Worm (Caenorhabditis elegans): Measurements from ENCODE around the gene tba-7.

Gene tba-7

ce11 chrIII:11359422-11359821 is 12.2 kb downstream of the tba-7 start:
- TF ChIP-seq R02D3.7 (tag; optimal IDR thresholded peaks at IDR 0.05) = no peak
- TF ChIP-seq ama-1 (optimal IDR thresholded peaks at IDR 0.05) = no peak
- no peak for TF ChIP-seq zag-1 (tag; optimal IDR thresholded peaks at IDR 0.05)
- no peak for TF ChIP-seq nhr-77 (tag; optimal IDR thresholded peaks at IDR 0.05)
- no peak for TF ChIP-seq crh-2 (tag; optimal IDR thresholded peaks at IDR 0.05)
- no peak for TF ChIP-seq nhr-12 (tag; optimal IDR thresholded peaks at IDR 0.05)
- no peak for TF ChIP-seq nhr-11 (tag; optimal IDR thresholded peaks at IDR 0.05)
- no peak for TF ChIP-seq aly-2 (tag; optimal IDR thresholded peaks at IDR 0.05)
- TF ChIP-seq ZK546.5 (tag; optimal IDR thresholded peaks at IDR 0.05) = no peak
- TF ChIP-seq egl-27 (tag; optimal IDR thresholded peaks at IDR 0.05) = no peak
- TF ChIP-seq lin-11 (tag; optimal IDR thresholded peaks at IDR 0.05) = no peak
- TF ChIP-seq snpc-4 (tag; optimal IDR thresholded peaks at IDR 0.05) = no peak
- TF ChIP-seq lin-39 (tag; optimal IDR thresholded peaks at IDR 0.05) = no peak
- no peak for TF ChIP-seq lin-13 (GFP tag; optimal IDR thresholded peaks at IDR 0.05)
- no peak for TF ChIP-seq Y55F3AM.14 (GFP tag; optimal IDR thresholded peaks at IDR 0.05)

ce11 chrIII:11358273-11358672 is 13.3 kb downstream of the tba-7 start:
- no peak for TF ChIP-seq mdl-1 (tag; optimal IDR thresholded peaks at IDR 0.05)
- TF ChIP-seq ztf-1 (GFP tag; conservative IDR thresholded peaks at IDR 0.05) = no peak
- TF ChIP-seq lsy-2 (tag; optimal IDR thresholded peaks at IDR 0.05) = no peak
- TF ChIP-seq nhr-6 (tag; optimal IDR thresholded peaks at IDR 0.05) = no peak
- no peak for TF ChIP-seq R02D3.7 (tag; optimal IDR thresholded peaks at IDR 0.05)
- TF ChIP-seq gmeb-1 (tag; optimal IDR thresholded peaks at IDR 0.05) = no peak
- TF ChIP-seq unc-55 (GFP tag; optimal IDR thresholded peaks at IDR 0.05) = no peak
- no peak for TF ChIP-seq nhr-237 (tag; optimal IDR thresholded peaks at IDR 0.05)
- TF ChIP-seq sma-3 (GFP tag; optimal IDR thresholded peaks at IDR 0.05) = no peak
- no peak for TF ChIP-seq ceh-16 (tag; optimal IDR thresholded peaks at IDR 0.05)
- TF ChIP-seq zag-1 (tag; optimal IDR thresholded peaks at IDR 0.05) = no peak
- TF ChIP-seq C34F6.9 (tag; optimal IDR thresholded peaks at IDR 0.05) = no peak
- TF ChIP-seq nhr-129 (tag; optimal IDR thresholded peaks at IDR 0.05) = no peak

- peak; percentile 30 for TF ChIP-seq gmeb-1 (tag; optimal IDR thresholded peaks at IDR 0.05)
- TF ChIP-seq sma-9 (GFP tag; optimal IDR thresholded peaks at IDR 0.05) = peak; percentile 13
- TF ChIP-seq sma-9 (tag; optimal IDR thresholded peaks at IDR 0.05) = no peak
- TF ChIP-seq zag-1 (tag; optimal IDR thresholded peaks at IDR 0.05) = no peak
- TF ChIP-seq nhr-129 (tag; optimal IDR thresholded peaks at IDR 0.05) = no peak
- peak; percentile 24 for TF ChIP-seq fos-1 (tag; optimal IDR thresholded peaks at IDR 0.05)
- TF ChIP-seq elt-1 (tag; optimal IDR thresholded peaks at IDR 0.05) = no peak
- no peak for TF ChIP-seq nhr-6 (tag; optimal IDR thresholded peaks at IDR 0.05)
- peak; percentile 30 for TF ChIP-seq crh-2 (tag; optimal IDR thresholded peaks at IDR 0.05)
- no peak for TF ChIP-seq sem-4 (tag; optimal IDR thresholded peaks at IDR 0.05)
- peak; percentile 3 for TF ChIP-seq F13H6.1 (tag; optimal IDR thresholded peaks at IDR 0.05)
Measured at ce11 chrIII:11357418-11357817, 14.2 kb downstream of the tba-7 start.

- TF ChIP-seq dmd-4 (tag; optimal IDR thresholded peaks at IDR 0.05) (no peak), blmp-1 (tag; optimal IDR thresholded peaks at IDR 0.05; ENCODE audit: insufficient read depth) (no peak), aly-2 (tag; optimal IDR thresholded peaks at IDR 0.05) (no peak), alr-1 (tag; optimal IDR thresholded peaks at IDR 0.05) (no peak), ceh-16 (tag; optimal IDR thresholded peaks at IDR 0.05) (no peak), Y55F3AM.14 (GFP tag; optimal IDR thresholded peaks at IDR 0.05) (no peak), mdl-1 (tag; optimal IDR thresholded peaks at IDR 0.05) (no peak), nhr-21 (tag; optimal IDR thresholded peaks at IDR 0.05) (no peak), elt-1 (tag; optimal IDR thresholded peaks at IDR 0.05) (no peak), F13H6.1 (tag; optimal IDR thresholded peaks at IDR 0.05) (no peak), nhr-77 (tag; optimal IDR thresholded peaks at IDR 0.05) (no peak), C34F6.9 (tag; optimal IDR thresholded peaks at IDR 0.05) (no peak), nhr-237 (tag; optimal IDR thresholded peaks at IDR 0.05) (no peak), unc-62 (GFP tag; optimal IDR thresholded peaks at IDR 0.05) (no peak), ZK546.5 (tag; optimal IDR thresholded peaks at IDR 0.05) (no peak), sma-3 (GFP tag; optimal IDR thresholded peaks at IDR 0.05) (no peak), lin-13 (GFP tag; optimal IDR thresholded peaks at IDR 0.05) (no peak)
Measured at ce11 chrIII:11355758-11356323, 15.7 kb downstream of the tba-7 start.

Data from whole organism, L2 larva.